Worm (Caenorhabditis elegans): ENCODE measurements around the gene hlh-34.

Gene hlh-34

ce11 chrV:13715223-13715686 lies 8.1 kb upstream of the hlh-34 start, which contains the start of gene zipt-9 (continued):
- TF ChIP-seq dmd-6 (GFP tag; IDR thresholded peaks at IDR 0.05) (peak; percentile 61; the same call in 1 of the 2 replicates), ztf-11 (tag; optimal IDR thresholded peaks at IDR 0.05) (no peak), lir-3 (tag; optimal IDR thresholded peaks at IDR 0.05) (no peak), madf-9 (GFP tag; conservative IDR thresholded peaks at IDR 0.05) (peak; percentile 47; the same call in 1 of the 2 replicates), fos-1 (tag; optimal IDR thresholded peaks at IDR 0.05) (no peak), zfp-3 (GFP tag; conservative IDR thresholded peaks at IDR 0.05) (no peak), nhr-11 (tag; optimal IDR thresholded peaks at IDR 0.05) (peak; percentile 56), mxl-2 (GFP tag; conservative IDR thresholded peaks at IDR 0.05) (no peak), duxl-1 (tag; optimal IDR thresholded peaks at IDR 0.05; ENCODE audit: poor library complexity) (peak; percentile 31), attf-4 (tag; optimal IDR thresholded peaks at IDR 0.05) (no peak), aly-2 (tag; optimal IDR thresholded peaks at IDR 0.05) (no peak), R02D3.7 (tag; optimal IDR thresholded peaks at IDR 0.05) (no peak), nhr-76 (tag; optimal IDR thresholded peaks at IDR 0.05) (no peak), daf-16 (GFP tag; optimal IDR thresholded peaks at IDR 0.05) (no peak), daf-16 (tag; optimal IDR thresholded peaks at IDR 0.05) (peak; percentile 46), egl-43 (GFP tag; IDR thresholded peaks at IDR 0.05) (no peak), arid-1 (GFP tag; conservative IDR thresholded peaks at IDR 0.05) (no peak), madf-5 (GFP tag; IDR thresholded peaks at IDR 0.05) (no peak), sdz-12 (GFP tag; optimal IDR thresholded peaks at IDR 0.05) (no peak), zip-11 (GFP tag; IDR thresholded peaks at IDR 0.05) (no peak), F37D6.2 (tag; optimal IDR thresholded peaks at IDR 0.05) (peak; percentile 44), ZK337.2 (GFP tag; IDR thresholded peaks at IDR 0.05) (peak; percentile 73; the same call in 1 of the 2 replicates), mdt-29 (GFP tag; IDR thresholded peaks at IDR 0.05) (no peak), cey-2 (tag; optimal IDR thresholded peaks at IDR 0.05; ENCODE audit: borderline replicate concordance, insufficient read depth) (no peak), spr-1 (tag; optimal IDR thresholded peaks at IDR 0.05) (no peak), dve-1 (tag; optimal IDR thresholded peaks at IDR 0.05; ENCODE audit: insufficient read depth) (peak; percentile 88), mxl-3 (GFP tag; optimal IDR thresholded peaks at IDR 0.05) (peak; percentile 74), Y75B8A.6 (GFP tag; IDR thresholded peaks at IDR 0.05) (no peak), snpc-4 (tag; optimal IDR thresholded peaks at IDR 0.05) (no peak), unc-130 (GFP tag; optimal IDR thresholded peaks at IDR 0.05) (peak; percentile 80), zip-2 (tag; optimal IDR thresholded peaks at IDR 0.05) (no peak)

ce11 chrV:13711060-13711459 lies 3.9 kb upstream of the hlh-34 start, which contains the start of gene srx-96:
Gene srx-96, plus strand, starts transcription at chrV:13711360.
- TF ChIP-seq Y105C5A.15 (GFP tag; IDR thresholded peaks at IDR 0.05) (no peak), mxl-3 (GFP tag; optimal IDR thresholded peaks at IDR 0.05) (no peak), nhr-25 (tag; optimal IDR thresholded peaks at IDR 0.05; ENCODE audit: borderline replicate concordance, insufficient read depth) (no peak), nhr-11 (tag; optimal IDR thresholded peaks at IDR 0.05) (no peak), attf-4 (tag; optimal IDR thresholded peaks at IDR 0.05) (no peak), madf-5 (GFP tag; IDR thresholded peaks at IDR 0.05) (no peak), dmd-6 (GFP tag; IDR thresholded peaks at IDR 0.05) (no peak), F49E8.2 (tag; optimal IDR thresholded peaks at IDR 0.05; ENCODE audit: borderline replicate concordance) (no peak), pqm-1 (tag; optimal IDR thresholded peaks at IDR 0.05) (no peak), cey-2 (tag; optimal IDR thresholded peaks at IDR 0.05; ENCODE audit: borderline replicate concordance, insufficient read depth) (no peak)

ce11 chrV:13703960-13704359 lies 3.2 kb downstream of the hlh-34 start, which contains the start of gene T01D3.3:
Gene T01D3.3, plus strand, starts transcription at chrV:13704271.
- peak; percentile 63 for TF ChIP-seq nhr-25 (tag; optimal IDR thresholded peaks at IDR 0.05; ENCODE audit: borderline replicate concordance, insufficient read depth)
- TF ChIP-seq set-16 (GFP tag; IDR thresholded peaks at IDR 0.05): no peak
